Fruit fly (Drosophila melanogaster): ENCODE results near the gene gdl-ORF39.

Gene gdl-ORF39

DNA sequence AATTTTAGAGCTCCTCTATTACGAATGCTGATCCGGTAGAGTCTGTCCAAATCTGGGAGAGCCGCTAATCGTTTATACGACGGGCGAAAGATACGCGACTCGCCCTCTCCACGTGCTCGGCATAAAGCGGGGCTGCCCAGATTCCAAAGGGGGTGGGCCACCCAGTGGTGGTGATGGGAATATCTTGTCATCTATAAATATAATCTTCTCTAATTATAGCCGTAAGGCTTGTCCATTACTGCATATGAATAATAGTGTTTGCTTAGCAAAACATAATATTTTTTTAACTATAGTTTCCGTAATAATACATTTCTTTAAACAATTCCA, 7.6 kb upstream of the gdl-ORF39 start (continued):
- TF ChIP-seq CG3995 (GFP tag; optimal IDR thresholded peaks at IDR 0.05) (no peak), ssp (GFP tag; IDR thresholded peaks at IDR 0.05) (no peak), CG13296 (GFP tag; optimal IDR thresholded peaks at IDR 0.05) (peak; percentile 3), caup (GFP tag; optimal IDR thresholded peaks at IDR 0.05; ENCODE audit: severe bottlenecking) (no peak), CG33557 (GFP tag; optimal IDR thresholded peaks at IDR 0.05) (no peak), Dek (tag; optimal IDR thresholded peaks at IDR 0.05) (no peak), CG7357 (GFP tag; IDR thresholded peaks at IDR 0.05) (no peak), fd96Cb (tag; optimal IDR thresholded peaks at IDR 0.05) (no peak), Oli (tag; optimal IDR thresholded peaks at IDR 0.05) (no peak), CG2678 (tag; optimal IDR thresholded peaks at IDR 0.05) (peak; percentile 29), odd (GFP tag; optimal IDR thresholded peaks at IDR 0.05) (no peak), CG7839 (tag; optimal IDR thresholded peaks at IDR 0.05) (peak; percentile 9), CG8290 (GFP tag; optimal IDR thresholded peaks at IDR 0.05) (no peak), CG8290 (tag; optimal IDR thresholded peaks at IDR 0.05) (no peak), bigmax (GFP tag; optimal IDR thresholded peaks at IDR 0.05) (no peak), HLH3B (GFP tag; IDR thresholded peaks at IDR 0.05) (no peak), Fer1 (GFP tag; optimal IDR thresholded peaks at IDR 0.05) (peak; percentile 18), CG9932 (GFP tag; IDR thresholded peaks at IDR 0.05) (0 out of 2 replicates have a peak, but pooled peaks have one; percentile 23), YL-1 (GFP tag; optimal IDR thresholded peaks at IDR 0.05) (no peak), Atf6 (GFP tag; IDR thresholded peaks at IDR 0.05) (0 out of 2 replicates have a peak, but pooled peaks have one; percentile 17), pum (GFP tag; optimal IDR thresholded peaks at IDR 0.05) (no peak), Ets97D (GFP tag; optimal IDR thresholded peaks at IDR 0.05) (no peak), CG32772 (GFP tag; IDR thresholded peaks at IDR 0.05) (no peak), E2f1 (GFP tag; IDR thresholded peaks at IDR 0.05) (no peak), CG10654 (GFP tag; optimal IDR thresholded peaks at IDR 0.05) (no peak), Rx (GFP tag; IDR thresholded peaks at IDR 0.05) (no peak), Blimp-1 (GFP tag; optimal IDR thresholded peaks at IDR 0.05) (no peak), CrebB (tag; optimal IDR thresholded peaks at IDR 0.05) (no peak), Bteb2 (GFP tag; optimal IDR thresholded peaks at IDR 0.05) (no peak), stc (GFP tag; IDR thresholded peaks at IDR 0.05) (0 out of 2 replicates have a peak, but pooled peaks have one; percentile 15)

DNA sequence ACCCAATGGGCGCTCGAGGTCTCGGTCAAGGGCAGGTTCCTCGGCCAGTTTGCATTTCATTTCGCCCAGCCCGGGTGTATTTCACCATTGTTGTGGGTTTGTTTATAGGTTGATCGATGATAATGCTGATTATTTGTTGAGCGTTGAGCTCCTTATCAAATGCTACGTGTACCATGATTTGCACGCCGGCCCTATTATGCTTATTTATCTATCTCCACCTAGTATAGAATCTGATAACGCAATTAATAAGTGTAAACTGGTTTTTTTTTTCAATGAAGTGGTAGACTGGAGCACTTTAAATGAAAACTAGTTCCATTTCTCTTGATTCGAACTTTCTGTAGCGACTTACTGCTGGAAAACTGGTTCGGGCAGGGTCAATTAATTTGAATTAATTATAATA, 7.0 kb upstream of the gdl-ORF39 start:
- TF ChIP-seq grn (GFP tag; optimal IDR thresholded peaks at IDR 0.05) (peak; percentile 82), rib (GFP tag; IDR thresholded peaks at IDR 0.05) (0 out of 2 replicates have a peak, but pooled peaks have one; percentile 25), ftz-f1 (GFP tag; optimal IDR thresholded peaks at IDR 0.05) (peak; percentile 43), sens (GFP tag) (peak; percentile 73), NfI (GFP tag; optimal IDR thresholded peaks at IDR 0.05) (no peak), exex (tag; optimal IDR thresholded peaks at IDR 0.05) (peak; percentile 89), sqz (GFP tag; optimal IDR thresholded peaks at IDR 0.05) (peak; percentile 33), CG10267 (tag; optimal IDR thresholded peaks at IDR 0.05) (no peak), Dek (tag; optimal IDR thresholded peaks at IDR 0.05) (no peak), bigmax (GFP tag; optimal IDR thresholded peaks at IDR 0.05) (no peak), CG2129 (GFP tag; IDR thresholded peaks at IDR 0.05; ENCODE audit: partially characterized antibody) (no peak), CG34376 (GFP tag; optimal IDR thresholded peaks at IDR 0.05) (peak; percentile 53), mirr (GFP tag; optimal IDR thresholded peaks at IDR 0.05) (peak; percentile 58), Nf-YA (GFP tag; IDR thresholded peaks at IDR 0.05) (no peak), CG15514 (GFP tag; optimal IDR thresholded peaks at IDR 0.05) (peak; percentile 87), E2f1 (GFP tag; IDR thresholded peaks at IDR 0.05) (no peak), Med (GFP tag) (peak; percentile 15), sug (tag; optimal IDR thresholded peaks at IDR 0.05) (peak; percentile 26)

Measured in whole organism, embryonic.